Worm (Caenorhabditis elegans) whole organism, mixed stage, embryonic: ENCODE results near the gene C52B9.8.

Experiments
- lin-13 ChIP-seq: fragments of 150-350 bp; optimal IDR thresholded peaks from 2 replicates; lab custom pipeline; 2014; ENCODE audit warnings: missing biosample characterization, missing genetic modification characterization
- mab-5 ChIP-seq: fragments of 150-350 bp; optimal IDR thresholded peaks from 2 replicates; lab custom pipeline; 2014; ENCODE audit warnings: missing biosample characterization, missing genetic modification characterization
- nhr-237 ChIP-seq: fragments of 150-350 bp; optimal IDR thresholded peaks from 2 replicates; lab custom pipeline; 2014; ENCODE audit warnings: missing biosample characterization, missing genetic modification characterization
- nhr-76 ChIP-seq: sonication (generic microtip); optimal IDR thresholded peaks from 2 replicates; lab custom pipeline; 2017; ENCODE audit warnings: missing biosample characterization, missing genetic modification characterization
- unc-39 ChIP-seq: fragments of 150-350 bp; optimal IDR thresholded peaks from 2 replicates; lab custom pipeline; 2014; ENCODE audit warnings: missing biosample characterization, missing genetic modification characterization
- unc-62 ChIP-seq: fragments of 150-350 bp; optimal IDR thresholded peaks from 2 replicates; lab custom pipeline; 2014; ENCODE audit warnings: missing biosample characterization, missing genetic modification reagents, missing genetic modification characterization
- ztf-11 ChIP-seq: fragments of 150-350 bp; optimal IDR thresholded peaks from 2 replicates; lab custom pipeline; 2014; ENCODE audit warnings: missing biosample characterization, missing genetic modification characterization

ce11 chrX:4268396-4268795, 43.2 kb downstream of the C52B9.8 start:
- TF ChIP-seq unc-39 (tag; lab: Kevin White, UChicago) (no peak), lin-13 (tag; lab: Kevin White, UChicago) (no peak), nhr-237 (tag; lab: Kevin White, UChicago) (no peak), unc-62 (GFP tag; lab: Kevin White, UChicago) (no peak), ztf-11 (no peak), nhr-76 (tag; lab: Kevin White, UChicago) (no peak), mab-5 (no peak)
